Fruit fly (Drosophila melanogaster): ENCODE measurements around the gene Smyd3.

The Smyd3 gene

dm6 chrX:2603851-2604505 lies 4.7 kb downstream of the Smyd3 start, which contains the start of the genes Klp3A and Zw10 (continued):
- TF ChIP-seq MTF-1 (GFP tag; optimal IDR thresholded peaks at IDR 0.05; ENCODE audit: borderline replicate concordance) (no peak), dpn (GFP tag; optimal IDR thresholded peaks at IDR 0.05) (no peak), Myb (GFP tag; optimal IDR thresholded peaks at IDR 0.05) (peak; percentile 78), CG15269 (tag; optimal IDR thresholded peaks at IDR 0.05) (no peak), tap (tag; optimal IDR thresholded peaks at IDR 0.05) (no peak), CG11398 (GFP tag; optimal IDR thresholded peaks at IDR 0.05) (no peak), ATbp (GFP tag; optimal IDR thresholded peaks at IDR 0.05) (no peak), Fer1 (GFP tag; optimal IDR thresholded peaks at IDR 0.05) (no peak), CG31441 (GFP tag; IDR thresholded peaks at IDR 0.05) (no peak), bbx (GFP tag; IDR thresholded peaks at IDR 0.05; ENCODE audit: partially characterized antibody) (no peak), CG31365 (tag; optimal IDR thresholded peaks at IDR 0.05) (no peak), Dp (GFP tag; optimal IDR thresholded peaks at IDR 0.05) (peak; percentile 63), Pdp1 (GFP tag; optimal IDR thresholded peaks at IDR 0.05) (no peak), CG13894 (tag; optimal IDR thresholded peaks at IDR 0.05) (no peak), CG10147 (GFP tag; optimal IDR thresholded peaks at IDR 0.05) (no peak), dmrt99B (tag; optimal IDR thresholded peaks at IDR 0.05) (no peak), CG7928 (GFP tag; optimal IDR thresholded peaks at IDR 0.05) (no peak), shn (GFP tag; optimal IDR thresholded peaks at IDR 0.05) (peak; percentile 8), usp (GFP tag; optimal IDR thresholded peaks at IDR 0.05) (no peak), CG17802 (tag; optimal IDR thresholded peaks at IDR 0.05) (no peak), CG4820 (GFP tag; optimal IDR thresholded peaks at IDR 0.05) (no peak), Drgx (GFP tag; IDR thresholded peaks at IDR 0.05) (no peak), CG10979 (tag; optimal IDR thresholded peaks at IDR 0.05) (no peak), CG1603 (tag; optimal IDR thresholded peaks at IDR 0.05) (no peak), pb (GFP tag; optimal IDR thresholded peaks at IDR 0.05) (no peak), CG15011 (GFP tag; optimal IDR thresholded peaks at IDR 0.05) (no peak), wor (GFP tag; IDR thresholded peaks at IDR 0.05) (no peak), CG12769 (tag; optimal IDR thresholded peaks at IDR 0.05) (no peak), kni (GFP tag; optimal IDR thresholded peaks at IDR 0.05) (no peak), abd-A (tag; optimal IDR thresholded peaks at IDR 0.05) (no peak), Ravus (GFP tag; IDR thresholded peaks at IDR 0.05) (no peak), Blimp-1 (GFP tag; optimal IDR thresholded peaks at IDR 0.05) (no peak), vvl (GFP tag; IDR thresholded peaks at IDR 0.05) (no peak), slbo (GFP tag; IDR thresholded peaks at IDR 0.05) (peak; percentile 40), CG9817 (tag; optimal IDR thresholded peaks at IDR 0.05) (no peak), Rfx (GFP tag; IDR thresholded peaks at IDR 0.05) (peak; percentile 28; the same call in 1 of the 2 replicates), prd (optimal IDR thresholded peaks at IDR 0.05) (no peak), prd (GFP tag; IDR thresholded peaks at IDR 0.05) (peak; percentile 19; the same call in 1 of the 3 replicates), CG9609 (GFP tag; optimal IDR thresholded peaks at IDR 0.05) (no peak), bigmax (GFP tag; optimal IDR thresholded peaks at IDR 0.05) (no peak), chif (GFP tag; optimal IDR thresholded peaks at IDR 0.05) (peak in 1 of 2 experiments; percentile 1), ro (GFP tag; IDR thresholded peaks at IDR 0.05) (no peak), CG7357 (GFP tag; IDR thresholded peaks at IDR 0.05) (no peak), CG6654 (GFP tag; optimal IDR thresholded peaks at IDR 0.05) (no peak), Hey (tag; optimal IDR thresholded peaks at IDR 0.05) (no peak), lov (optimal IDR thresholded peaks at IDR 0.05) (no peak), lov (GFP tag; IDR thresholded peaks at IDR 0.05) (no peak), E2f2 (GFP tag; IDR thresholded peaks at IDR 0.05) (peak; percentile 70), sima (GFP tag; optimal IDR thresholded peaks at IDR 0.05) (no peak), Dfd (GFP tag; optimal IDR thresholded peaks at IDR 0.05) (no peak)
